In the genomic region with DNA sequence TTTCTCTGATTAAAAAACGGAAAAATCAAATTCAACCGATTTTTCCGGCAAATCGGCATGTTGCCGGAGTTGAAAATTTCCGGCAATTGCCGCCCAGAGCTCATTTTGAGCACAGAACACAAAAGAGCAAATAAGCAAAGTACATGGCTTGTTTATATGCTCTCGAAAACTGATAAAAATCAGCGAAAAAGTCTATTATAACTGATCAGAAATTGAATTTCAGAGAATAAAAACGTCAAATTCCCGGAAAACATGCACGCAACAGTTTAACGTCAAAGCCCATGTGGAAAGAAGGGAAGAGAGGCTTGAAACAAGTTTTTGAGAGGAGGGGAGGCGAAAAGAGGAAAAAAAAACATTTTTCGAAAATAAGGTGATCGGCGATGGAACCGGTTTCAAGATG, we compare ENCODE assay signal across 2 worm cellular contexts.
TF ChIP-seq lines count a peak whose summit lies in the region.

No protein-coding gene starts in this region.

TF ChIP-seq in whole organism, L1 larva, 84 proteins besides CTCF, POLR2A, EP300 and RAD21:
- TF ChIP-seq blmp-1 (tag; optimal IDR thresholded peaks at IDR 0.05; lab: Kevin White, UChicago), result peak; percentile 15
- peak in 1 of 2 experiments; percentile 15 for TF ChIP-seq lin-35 (GFP tag; optimal IDR thresholded peaks at IDR 0.05; lab: Kevin White, UChicago)
- TF ChIP-seq grh-1 (GFP tag; IDR thresholded peaks at IDR 0.05; lab: Robert Waterston, UW), result 0 out of 2 replicates have a peak, but pooled peaks have one; percentile 7
- no peak for TF ChIP-seq efl-1 (optimal IDR thresholded peaks at IDR 0.05; lab: Kevin White, UChicago)
- peak in 1 of 2 experiments; percentile 59 for TF ChIP-seq efl-1 (GFP tag; optimal IDR thresholded peaks at IDR 0.05 in 1 of 2; lab: Kevin White, UChicago)
- no peak for TF ChIP-seq ceh-82 (tag; optimal IDR thresholded peaks at IDR 0.05; lab: Kevin White, UChicago)

TF ChIP-seq in whole organism, L4 larva, 104 proteins besides CTCF, POLR2A, EP300 and RAD21:
- TF ChIP-seq sdz-12 (GFP tag; optimal IDR thresholded peaks at IDR 0.05; lab: Kevin White, UChicago), result no peak
- peak; percentile 55 for TF ChIP-seq dmd-6 (GFP tag; IDR thresholded peaks at IDR 0.05; lab: Robert Waterston, UW)
- TF ChIP-seq lin-29 (GFP tag; IDR thresholded peaks at IDR 0.05; lab: Robert Waterston, UW), result no peak
- no peak for TF ChIP-seq duxl-1 (tag; optimal IDR thresholded peaks at IDR 0.05; lab: Kevin White, UChicago; ENCODE audit: poor library complexity)
- TF ChIP-seq dve-1 (tag; optimal IDR thresholded peaks at IDR 0.05; lab: Kevin White, UChicago; ENCODE audit: insufficient read depth), result no peak
- no peak for TF ChIP-seq nhr-25 (tag; optimal IDR thresholded peaks at IDR 0.05; lab: Kevin White, UChicago; ENCODE audit: borderline replicate concordance, insufficient read depth)
- peak in 1 of 2 experiments; percentile 7 for TF ChIP-seq mdl-1 (tag; optimal IDR thresholded peaks at IDR 0.05; lab: Kevin White, UChicago)
- no peak for TF ChIP-seq daf-16 (GFP tag; optimal IDR thresholded peaks at IDR 0.05; lab: Kevin White, UChicago)
- TF ChIP-seq daf-16 (tag; optimal IDR thresholded peaks at IDR 0.05; lab: Kevin White, UChicago), result peak; percentile 56
- no peak for TF ChIP-seq ZK337.2 (GFP tag; IDR thresholded peaks at IDR 0.05; lab: Robert Waterston, UW)
